Worm (Caenorhabditis elegans) whole organism, L3 larva: Measurements from ENCODE around the gene nas-10.

Source experiments
- ZK546.5 ChIP-seq: sonication (generic microtip); optimal IDR thresholded peaks from 2 replicates; lab custom pipeline; 2017; ENCODE audit warnings: missing biosample characterization, missing genetic modification characterization
- aly-2 ChIP-seq: fragments of 150-350 bp; optimal IDR thresholded peaks from 2 replicates; lab custom pipeline; 2014; ENCODE audit warnings: missing biosample characterization, missing genetic modification characterization
- ama-1 ChIP-seq: fragments of 150-350 bp; optimal IDR thresholded peaks from 2 replicates; lab custom pipeline; 2018
- ceh-16 ChIP-seq: sonication (generic microtip); optimal IDR thresholded peaks from 2 replicates; lab custom pipeline; 2017; ENCODE audit warnings: missing biosample characterization, missing genetic modification characterization
- ceh-28 ChIP-seq: fragments of 150-350 bp; optimal IDR thresholded peaks from 2 replicates; lab custom pipeline; 2014; ENCODE audit warnings: missing biosample characterization, missing genetic modification reagents, missing genetic modification characterization
- ceh-82 ChIP-seq: fragments of 150-350 bp; optimal IDR thresholded peaks from 2 replicates; lab custom pipeline; 2014; ENCODE audit warnings: missing biosample characterization, missing genetic modification characterization
- daf-12 ChIP-seq: fragments of 150-350 bp; optimal IDR thresholded peaks from 2 replicates; lab custom pipeline; 2014; ENCODE audit warnings: missing biosample characterization, missing genetic modification reagents, missing genetic modification characterization
- egl-27 ChIP-seq: sonication (generic microtip); optimal IDR thresholded peaks from 4 replicates; lab custom pipeline; 2017; ENCODE audit warnings: missing biosample characterization, missing genetic modification reagents, missing genetic modification characterization
- egl-5 ChIP-seq: fragments of 150-350 bp; optimal IDR thresholded peaks from 2 replicates; lab custom pipeline; 2017; ENCODE audit warnings: missing biosample characterization, missing genetic modification reagents, missing genetic modification characterization, inconsistent platforms
- elt-1 ChIP-seq: fragments of 150-350 bp; optimal IDR thresholded peaks from 2 replicates; lab custom pipeline; 2014; ENCODE audit warnings: missing biosample characterization, missing genetic modification characterization
- elt-2 ChIP-seq: sonication (generic microtip); optimal IDR thresholded peaks from 2 replicates; lab custom pipeline; 2016; ENCODE audit warnings: missing genetic modification reagents, mild to moderate bottlenecking, missing genetic modification characterization, missing compliant biosample characterization
- elt-3 ChIP-seq, 3 experiments: fragments of 150-350 bp in 1 of 3; sonication (generic microtip) in 2 of 3; optimal IDR thresholded peaks; 2 replicates in 2 of 3; 4 replicates in 1 of 3; lab custom pipeline; 2014 to 2017; ENCODE audit warnings: missing biosample characterization in 3 of 3, missing genetic modification characterization in 3 of 3
- fkh-2 ChIP-seq: fragments of 150-350 bp; optimal IDR thresholded peaks from 2 replicates; lab custom pipeline; 2014; ENCODE audit warnings: missing biosample characterization, missing genetic modification reagents, missing genetic modification characterization
- fos-1 ChIP-seq: fragments of 150-350 bp; optimal IDR thresholded peaks from 2 replicates; lab custom pipeline; 2014; ENCODE audit warnings: missing biosample characterization, missing genetic modification characterization
- jun-1 ChIP-seq: fragments of 150-350 bp; optimal IDR thresholded peaks from 2 replicates; lab custom pipeline; 2014; ENCODE audit warnings: missing biosample characterization, missing genetic modification reagents, missing genetic modification characterization
- lin-15B ChIP-seq: fragments of 150-350 bp; optimal IDR thresholded peaks from 2 replicates; lab custom pipeline; 2014; ENCODE audit warnings: missing biosample characterization, missing genetic modification characterization
- lin-39 ChIP-seq: fragments of 150-350 bp; optimal IDR thresholded peaks from 2 replicates; lab custom pipeline; 2018; ENCODE audit warnings: missing biosample characterization, missing genetic modification reagents, missing genetic modification characterization
- mdl-1 ChIP-seq: fragments of 150-350 bp; optimal IDR thresholded peaks from 2 replicates; lab custom pipeline; 2014; ENCODE audit warnings: missing biosample characterization, missing genetic modification characterization
- mml-1 ChIP-seq: fragments of 150-350 bp; sonication (generic microtip); optimal IDR thresholded peaks from 3 replicates; lab custom pipeline; 2014; ENCODE audit warnings: missing biosample characterization, missing genetic modification characterization
- nfya-1 ChIP-seq: sonication (generic microtip); optimal IDR thresholded peaks from 2 replicates; lab custom pipeline; 2017; ENCODE audit warnings: missing genetic modification characterization, mild to moderate bottlenecking, missing compliant biosample characterization, antibody characterized with exemption, moderate library complexity; ENCODE audit not compliant: insufficient read depth
- nhr-11 ChIP-seq: fragments of 150-350 bp; optimal IDR thresholded peaks from 2 replicates; lab custom pipeline; 2014; ENCODE audit warnings: missing biosample characterization, missing genetic modification characterization
- nhr-23 ChIP-seq: fragments of 150-350 bp; optimal IDR thresholded peaks from 2 replicates; lab custom pipeline; 2014; ENCODE audit warnings: missing biosample characterization, missing genetic modification reagents, missing genetic modification characterization
- nhr-237 ChIP-seq: fragments of 150-350 bp; optimal IDR thresholded peaks from 2 replicates; lab custom pipeline; 2014; ENCODE audit warnings: missing biosample characterization, missing genetic modification characterization
- nhr-25 ChIP-seq: sonication (generic microtip); optimal IDR thresholded peaks from 2 replicates; lab custom pipeline; 2017; ENCODE audit warnings: missing biosample characterization, missing genetic modification characterization
- nhr-43 ChIP-seq: sonication (generic microtip); optimal IDR thresholded peaks from 2 replicates; lab custom pipeline; 2016; ENCODE audit warnings: mild to moderate bottlenecking, missing genetic modification characterization, missing compliant biosample characterization; ENCODE audit not compliant: poor library complexity, severe bottlenecking
- nhr-67 ChIP-seq: fragments of 150-350 bp; optimal IDR thresholded peaks from 2 replicates; lab custom pipeline; 2014; ENCODE audit warnings: missing biosample characterization, missing genetic modification characterization
- nhr-77 ChIP-seq: fragments of 150-350 bp; optimal IDR thresholded peaks from 2 replicates; lab custom pipeline; 2014; ENCODE audit warnings: missing biosample characterization, missing genetic modification characterization
- pha-4 ChIP-seq: fragments of 150-350 bp; optimal IDR thresholded peaks from 2 replicates; lab custom pipeline; 2014; ENCODE audit warnings: missing biosample characterization, missing genetic modification reagents, missing genetic modification characterization
- pqm-1 ChIP-seq: fragments of 150-350 bp; optimal IDR thresholded peaks from 2 replicates; lab custom pipeline; 2017; ENCODE audit warnings: missing biosample characterization, missing genetic modification characterization, inconsistent platforms
- sea-2 ChIP-seq: fragments of 150-350 bp; sonication (generic microtip); optimal IDR thresholded peaks from 4 replicates; lab custom pipeline; 2014; ENCODE audit warnings: missing biosample characterization, missing genetic modification reagents, missing genetic modification characterization
- skn-1 ChIP-seq: fragments of 150-350 bp; optimal IDR thresholded peaks from 2 replicates; lab custom pipeline; 2014; ENCODE audit warnings: missing biosample characterization, missing genetic modification characterization
- tbx-2 ChIP-seq: sonication (generic microtip); optimal IDR thresholded peaks from 2 replicates; lab custom pipeline; 2016; ENCODE audit warnings: mild to moderate bottlenecking, missing genetic modification characterization, missing compliant biosample characterization
- ztf-11 ChIP-seq: fragments of 150-350 bp; optimal IDR thresholded peaks from 2 replicates; lab custom pipeline; 2014; ENCODE audit warnings: missing biosample characterization, missing genetic modification characterization
- ztf-4 ChIP-seq: fragments of 150-350 bp; optimal IDR thresholded peaks from 2 replicates; lab custom pipeline; 2014; ENCODE audit warnings: missing biosample characterization, missing genetic modification characterization

The nas-10 gene

DNA sequence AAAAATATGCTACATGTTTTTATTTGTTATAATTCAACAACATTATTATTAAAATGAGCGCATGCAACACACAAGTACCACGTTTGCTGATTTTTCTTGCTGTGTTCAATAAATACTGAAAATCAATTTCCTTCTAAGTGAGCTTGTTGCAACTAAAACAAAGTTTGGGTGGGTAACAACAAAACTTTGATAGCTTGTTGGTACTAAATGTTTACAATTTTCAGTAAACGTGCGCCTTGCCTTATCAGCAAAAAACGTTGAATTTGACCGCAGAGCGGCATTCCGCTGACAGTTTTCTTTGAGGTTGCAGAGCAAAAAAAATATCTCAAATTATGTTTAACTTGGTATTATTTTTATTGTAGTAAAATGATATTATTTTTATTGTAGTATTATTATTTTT is 18.1 kb upstream of the nas-10 start:
- no peak for TF ChIP-seq elt-3 (tag; optimal IDR thresholded peaks at IDR 0.05; lab: Kevin White, UChicago)
- TF ChIP-seq daf-12 (tag; lab: Kevin White, UChicago): no peak
- no peak for TF ChIP-seq nhr-237 (tag; lab: Kevin White, UChicago)
- no peak for TF ChIP-seq aly-2 (tag; lab: Kevin White, UChicago)
- TF ChIP-seq nhr-23 (tag; lab: Kevin White, UChicago): no peak
- TF ChIP-seq ztf-11 (tag; lab: Kevin White, UChicago): no peak
- no peak for TF ChIP-seq mml-1 (tag; lab: Kevin White, UChicago)
- TF ChIP-seq sea-2 (GFP tag; lab: Kevin White, UChicago): no peak
- TF ChIP-seq ceh-82: no peak
- TF ChIP-seq nhr-67: no peak

DNA sequence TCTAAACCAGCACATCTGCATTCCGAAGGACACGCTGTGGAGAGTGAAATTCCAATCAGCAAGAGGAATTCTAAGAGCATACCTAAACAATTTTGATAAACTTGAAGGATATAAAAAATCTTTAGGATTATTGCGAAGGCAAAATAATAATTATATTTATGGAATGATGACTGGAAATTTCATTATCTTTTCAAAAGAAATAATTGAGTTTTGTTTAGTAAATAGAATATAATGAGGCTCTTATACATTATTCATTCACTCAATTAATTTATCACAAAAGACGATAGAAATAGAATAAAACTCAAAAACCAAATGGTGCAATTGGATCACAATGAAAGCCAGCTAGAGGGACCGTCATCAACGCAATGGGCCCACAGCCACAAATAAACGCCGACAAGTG is 15.9 kb upstream of the nas-10 start, which contains the start of gene pxn-2:
TSS of gene pxn-2 (minus strand) at position 101 of the 400 bp plus-strand sequence.
- no peak for TF ChIP-seq ceh-16 (tag; lab: Kevin White, UChicago)
- TF ChIP-seq ama-1 (lab: Kevin White, UChicago): no peak
- TF ChIP-seq mdl-1 (tag; lab: Kevin White, UChicago): no peak
- TF ChIP-seq lin-15B (tag; lab: Kevin White, UChicago): no peak
- no peak for TF ChIP-seq elt-3 (tag; optimal IDR thresholded peaks at IDR 0.05; lab: Kevin White, UChicago)
- no peak for TF ChIP-seq fos-1 (tag; lab: Kevin White, UChicago)
- TF ChIP-seq pqm-1 (tag; lab: Kevin White, UChicago): no peak
- no peak for TF ChIP-seq mml-1 (tag; lab: Kevin White, UChicago)
- no peak for TF ChIP-seq nhr-25
- TF ChIP-seq ceh-28 (tag; lab: Kevin White, UChicago): no peak
- TF ChIP-seq tbx-2 (tag; lab: Kevin White, UChicago): no peak

DNA sequence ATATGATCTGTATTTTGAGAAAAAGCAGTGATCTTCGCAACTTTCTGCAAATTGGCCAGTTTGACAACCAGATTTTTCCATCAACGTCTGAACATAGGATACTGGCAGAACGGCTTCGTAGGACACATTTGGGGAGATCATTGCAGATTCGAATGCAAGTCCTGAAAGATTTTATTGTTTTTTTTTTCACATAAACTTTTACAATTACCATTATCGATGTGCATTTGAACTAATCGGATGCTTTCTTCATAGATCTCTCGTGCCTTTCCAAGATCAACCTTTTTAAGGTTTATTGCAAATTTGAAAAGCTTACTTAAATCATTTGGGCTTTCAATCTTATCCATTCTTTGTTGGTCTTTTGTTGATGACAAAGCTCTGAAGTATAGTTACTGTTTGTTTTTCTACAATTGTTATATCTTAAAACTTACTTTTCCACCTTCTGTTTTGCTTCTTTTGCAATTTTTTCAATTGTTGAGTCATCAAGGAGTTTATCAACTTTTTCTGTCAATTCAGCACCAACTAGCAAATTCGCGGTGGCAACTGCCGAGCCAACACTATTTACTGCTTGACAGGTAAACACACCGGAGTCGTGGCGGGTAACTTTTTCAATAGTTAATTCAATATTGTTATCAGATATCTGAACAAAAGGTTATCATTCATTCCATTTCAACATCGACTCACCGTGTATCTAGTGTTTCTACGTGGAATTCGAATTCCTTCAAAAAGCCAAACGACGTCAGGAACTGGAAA is 13.3 kb upstream of the nas-10 start:
- TF ChIP-seq pha-4: no peak
- TF ChIP-seq mdl-1 (tag; lab: Kevin White, UChicago): no peak
- TF ChIP-seq egl-5 (tag; lab: Kevin White, UChicago): no peak
- no peak for TF ChIP-seq tbx-2 (tag; lab: Kevin White, UChicago)
- no peak for TF ChIP-seq egl-27 (tag; lab: Kevin White, UChicago)
- TF ChIP-seq ztf-4: no peak
- no peak for TF ChIP-seq fkh-2 (tag; lab: Kevin White, UChicago)

DNA sequence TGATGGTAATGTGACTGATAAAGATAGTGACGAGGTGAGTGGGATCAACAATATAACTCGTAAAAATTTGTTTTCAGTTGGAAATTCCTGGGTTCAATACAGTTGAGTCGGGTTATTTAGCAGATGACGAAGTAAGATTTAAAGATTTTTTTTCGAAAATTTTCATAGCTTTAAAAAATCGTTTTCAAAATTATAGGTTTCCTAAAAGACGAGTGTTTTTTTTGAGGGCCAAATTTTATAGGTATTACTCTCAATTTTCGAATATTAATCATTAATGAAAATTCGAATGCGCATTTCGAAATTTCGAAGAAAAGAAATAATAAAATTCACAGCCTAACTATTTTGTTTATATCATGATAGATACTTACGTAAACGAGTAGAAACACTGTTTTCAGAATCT is 7.8 kb upstream of the nas-10 start:
- no peak for TF ChIP-seq nhr-43 (tag; lab: Kevin White, UChicago)
- no peak for TF ChIP-seq jun-1 (tag; lab: Kevin White, UChicago)
- TF ChIP-seq skn-1 (tag; lab: Kevin White, UChicago): no peak
- no peak for TF ChIP-seq pqm-1 (tag; lab: Kevin White, UChicago)
- no peak for TF ChIP-seq nhr-23 (tag; lab: Kevin White, UChicago)
- TF ChIP-seq ama-1 (lab: Kevin White, UChicago): no peak
- TF ChIP-seq nfya-1 (tag; lab: Kevin White, UChicago): no peak
- no peak for TF ChIP-seq lin-15B (tag; lab: Kevin White, UChicago)
- no peak for TF ChIP-seq elt-1 (tag; lab: Kevin White, UChicago)
- TF ChIP-seq daf-12 (tag; lab: Kevin White, UChicago): no peak
- no peak for TF ChIP-seq elt-2 (tag; lab: Kevin White, UChicago)
- no peak for TF ChIP-seq lin-39 (tag; lab: Kevin White, UChicago)
- no peak for TF ChIP-seq ztf-11 (tag; lab: Kevin White, UChicago)
- TF ChIP-seq, all 47 proteins: peak for 0

DNA sequence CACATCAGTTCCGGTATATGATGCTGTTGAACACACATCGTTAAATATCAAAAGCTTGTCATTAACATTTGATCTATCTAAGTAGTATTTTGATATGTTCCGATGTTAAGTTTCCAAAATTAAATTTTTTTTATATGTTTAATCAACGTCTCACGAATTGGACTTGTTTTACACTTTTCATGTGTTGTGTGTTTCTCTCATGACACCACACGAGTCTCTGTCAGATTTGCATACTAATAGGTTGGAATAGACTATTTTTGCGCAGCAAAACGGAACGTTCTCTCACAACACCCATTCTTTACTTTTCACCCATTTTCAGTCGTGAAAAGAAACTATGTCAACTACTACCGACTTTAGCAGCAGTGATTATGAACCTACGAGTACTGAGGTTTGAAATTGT is 7.3 kb upstream of the nas-10 start, which contains the start of gene K09C8.8:
TSS of gene K09C8.8 (plus strand) at position 301 of the 400 bp plus-strand sequence.
- TF ChIP-seq nhr-11 (tag; lab: Kevin White, UChicago): no peak
- no peak for TF ChIP-seq pqm-1 (tag; lab: Kevin White, UChicago)
- no peak for TF ChIP-seq elt-3 (tag; optimal IDR thresholded peaks at IDR 0.05; lab: Kevin White, UChicago)
- TF ChIP-seq nhr-23 (tag; lab: Kevin White, UChicago): no peak
- no peak for TF ChIP-seq nhr-67
- no peak for TF ChIP-seq sea-2 (GFP tag; lab: Kevin White, UChicago)
- TF ChIP-seq nhr-77 (tag; lab: Kevin White, UChicago): no peak
- TF ChIP-seq ZK546.5 (tag; lab: Kevin White, UChicago): no peak
- TF ChIP-seq nhr-25: no peak
